Fruit fly (Drosophila melanogaster): Measurements from ENCODE around the gene Galk.

Galk gene

dm6 chr3L:9011485-9012389 lies 25.8 kb upstream of the Galk start:
- no peak for TF ChIP-seq foxo (GFP tag; optimal IDR thresholded peaks at IDR 0.05)
- peak; percentile 65 for TF ChIP-seq sv (GFP tag; optimal IDR thresholded peaks at IDR 0.05)
- no peak for TF ChIP-seq usp (GFP tag; optimal IDR thresholded peaks at IDR 0.05)
- TF ChIP-seq CrebA (GFP tag; optimal IDR thresholded peaks at IDR 0.05; ENCODE audit: borderline replicate concordance): no peak

- no peak for TF ChIP-seq Rel (GFP tag; optimal IDR thresholded peaks at IDR 0.05)
- TF ChIP-seq Rel (tag; optimal IDR thresholded peaks at IDR 0.05): no peak
- no peak for TF ChIP-seq pan (optimal IDR thresholded peaks at IDR 0.05)
- no peak for TF ChIP-seq CG32264 (GFP tag; optimal IDR thresholded peaks at IDR 0.05)
- TF ChIP-seq lola (GFP tag; optimal IDR thresholded peaks at IDR 0.05): no peak
- no peak for TF ChIP-seq Hnf4 (GFP tag; optimal IDR thresholded peaks at IDR 0.05)
- TF ChIP-seq tai (GFP tag; optimal IDR thresholded peaks at IDR 0.05): no peak
- TF ChIP-seq brk (GFP tag; optimal IDR thresholded peaks at IDR 0.05): no peak
These were observed 23.8 kb upstream of the Galk start, which contains the start of gene CG5194 for dm6 chr3L:9009738-9010137. Gene CG5194 (minus strand): TSS chr3L:9009838.

- TF ChIP-seq usp (GFP tag; optimal IDR thresholded peaks at IDR 0.05): no peak
- no peak for TF ChIP-seq Mio (GFP tag; optimal IDR thresholded peaks at IDR 0.05)
- no peak for TF ChIP-seq Rel (GFP tag; optimal IDR thresholded peaks at IDR 0.05)
- peak; percentile 11 for TF ChIP-seq Rel (tag; optimal IDR thresholded peaks at IDR 0.05)
- TF ChIP-seq dsf (GFP tag; optimal IDR thresholded peaks at IDR 0.05; ENCODE audit: borderline replicate concordance): no peak
- no peak for TF ChIP-seq br (GFP tag; optimal IDR thresholded peaks at IDR 0.05)
- TF ChIP-seq dl (GFP tag; optimal IDR thresholded peaks at IDR 0.05; ENCODE audit: insufficient read depth in 1 of 2, partially characterized antibody in 2 of 2): peak; percentile 40 to 70
- TF ChIP-seq CG32264 (GFP tag; optimal IDR thresholded peaks at IDR 0.05): no peak
- no peak for TF ChIP-seq CrebA (GFP tag; optimal IDR thresholded peaks at IDR 0.05; ENCODE audit: borderline replicate concordance)
- TF ChIP-seq woc (GFP tag; optimal IDR thresholded peaks at IDR 0.05): no peak
- TF ChIP-seq Abd-B (GFP tag; optimal IDR thresholded peaks at IDR 0.05): no peak
- no peak for TF ChIP-seq sage (GFP tag; optimal IDR thresholded peaks at IDR 0.05)
- TF ChIP-seq N (GFP tag; optimal IDR thresholded peaks at IDR 0.05): no peak
- TF ChIP-seq brk (GFP tag; optimal IDR thresholded peaks at IDR 0.05): no peak
- no peak for TF ChIP-seq CG9705 (GFP tag; optimal IDR thresholded peaks at IDR 0.05)
- no peak for TF ChIP-seq dmrt93B (GFP tag; optimal IDR thresholded peaks at IDR 0.05)
- no peak for TF ChIP-seq sv (GFP tag; optimal IDR thresholded peaks at IDR 0.05)
- TF ChIP-seq Dif (GFP tag; optimal IDR thresholded peaks at IDR 0.05; ENCODE audit: partially characterized antibody): peak; percentile 93
- TF ChIP-seq Vsx2 (GFP tag; optimal IDR thresholded peaks at IDR 0.05; ENCODE audit: partially characterized antibody): peak; percentile 95
- TF ChIP-seq ey (GFP tag; optimal IDR thresholded peaks at IDR 0.05): no peak
- TF ChIP-seq fru (GFP tag; optimal IDR thresholded peaks at IDR 0.05): no peak
- TF ChIP-seq h (GFP tag; optimal IDR thresholded peaks at IDR 0.05): no peak
- no peak for TF ChIP-seq Jra (GFP tag; optimal IDR thresholded peaks at IDR 0.05)
These were observed 18.9 kb upstream of the Galk start, which contains the start of gene Doc3 for dm6 chr3L:9004788-9005246. Gene Doc3 (plus strand): TSS chr3L:9005196.

- TF ChIP-seq foxo (GFP tag; optimal IDR thresholded peaks at IDR 0.05): no peak
- TF ChIP-seq N (GFP tag; optimal IDR thresholded peaks at IDR 0.05): no peak
- TF ChIP-seq Dfd (GFP tag; optimal IDR thresholded peaks at IDR 0.05): no peak
- TF ChIP-seq dmrt93B (GFP tag; optimal IDR thresholded peaks at IDR 0.05): no peak
- no peak for TF ChIP-seq CG32264 (GFP tag; optimal IDR thresholded peaks at IDR 0.05)
- TF ChIP-seq woc (GFP tag; optimal IDR thresholded peaks at IDR 0.05): no peak
- no peak for TF ChIP-seq ey (GFP tag; optimal IDR thresholded peaks at IDR 0.05)
- TF ChIP-seq pan (optimal IDR thresholded peaks at IDR 0.05): no peak
- TF ChIP-seq lola (GFP tag; optimal IDR thresholded peaks at IDR 0.05): no peak
- no peak for TF ChIP-seq Hr83 (GFP tag; optimal IDR thresholded peaks at IDR 0.05; ENCODE audit: poor library complexity, severe bottlenecking)
- TF ChIP-seq Hnf4 (GFP tag; optimal IDR thresholded peaks at IDR 0.05): no peak
- TF ChIP-seq br (GFP tag; optimal IDR thresholded peaks at IDR 0.05): no peak
- TF ChIP-seq psq (GFP tag; optimal IDR thresholded peaks at IDR 0.05): no peak
These were observed 17.5 kb upstream of the Galk start for dm6 chr3L:9003369-9003768.
